Fruit fly (Drosophila melanogaster) whole organism, wandering third instar larva: ENCODE results near the gene CG18265.

ENCODE experiments used
- Abd-B ChIP-seq: fragments of >200 bp; optimal IDR thresholded peaks from 2 replicates; lab custom pipeline; 2017; ENCODE audit warnings: missing biosample characterization, missing genetic modification characterization
- Dfd ChIP-seq: fragments of >200 bp; optimal IDR thresholded peaks from 2 replicates; lab custom pipeline; 2017; ENCODE audit warnings: missing biosample characterization, missing genetic modification characterization
- Hr78 ChIP-seq: fragments of >200 bp; optimal IDR thresholded peaks from 2 replicates; lab custom pipeline; 2017; ENCODE audit warnings: missing biosample characterization, missing genetic modification characterization
- OdsH ChIP-seq: fragments of 200-800 bp; sonication (Bioruptor generic); optimal IDR thresholded peaks from 2 replicates; lab custom pipeline; 2016; ENCODE audit warnings: missing biosample characterization, mild to moderate bottlenecking, missing genetic modification characterization
- Rel ChIP-seq, 2 experiments: fragments of 200-800 bp; sonication (Bioruptor generic) in 1 of 2; optimal IDR thresholded peaks; 2 replicates in 1 of 2; 3 replicates in 1 of 2; lab custom pipeline; 2016 to 2019; ENCODE audit warnings: mild to moderate bottlenecking in 2 of 2, missing biosample characterization in 2 of 2, missing genetic modification characterization in 2 of 2, moderate library complexity in 1 of 2
- dl ChIP-seq, 2 experiments: fragments of 175-275, 200-275 bp in 1 of 2; fragments of 200-275 bp in 1 of 2; sonication (Bioruptor generic); optimal IDR thresholded peaks; lab custom pipeline; 2018; ENCODE audit warnings: mild to moderate bottlenecking in 2 of 2, missing biosample characterization in 2 of 2, missing genetic modification characterization in 2 of 2, moderate library complexity in 2 of 2; ENCODE audit not compliant: partially characterized antibody in 2 of 2, insufficient read depth in 1 of 2
- dmrt93B ChIP-seq: fragments of 200-800 bp; sonication (Bioruptor generic); optimal IDR thresholded peaks from 2 replicates; lab custom pipeline; 2018; ENCODE audit warnings: missing biosample characterization, mild to moderate bottlenecking, missing genetic modification characterization
- fru ChIP-seq: fragments of 200-800 bp; sonication (Bioruptor generic); optimal IDR thresholded peaks from 3 replicates; lab custom pipeline; 2016; ENCODE audit warnings: missing biosample characterization, mild to moderate bottlenecking, missing genetic modification characterization
- h ChIP-seq: fragments of 200-800 bp; sonication (Bioruptor generic); optimal IDR thresholded peaks from 3 replicates; lab custom pipeline; 2016; ENCODE audit warnings: missing biosample characterization, mild to moderate bottlenecking, missing genetic modification characterization
- lola ChIP-seq: fragments of >200 bp; optimal IDR thresholded peaks from 2 replicates; lab custom pipeline; 2017; ENCODE audit warnings: missing biosample characterization, missing genetic modification characterization
- psq ChIP-seq: fragments of 200-800 bp; sonication (Bioruptor generic); optimal IDR thresholded peaks from 3 replicates; lab custom pipeline; 2017; ENCODE audit warnings: missing biosample characterization, mild to moderate bottlenecking, missing genetic modification characterization, moderate library complexity
- rgr ChIP-seq: fragments of 200-800 bp; sonication (Bioruptor generic); optimal IDR thresholded peaks from 3 replicates; lab custom pipeline; 2016; ENCODE audit warnings: missing biosample characterization, mild to moderate bottlenecking, missing genetic modification characterization
- sage ChIP-seq: fragments of 200-800 bp; sonication (Bioruptor generic); optimal IDR thresholded peaks from 2 replicates; lab custom pipeline; 2016; ENCODE audit warnings: missing biosample characterization, mild to moderate bottlenecking, missing genetic modification characterization

DNA sequence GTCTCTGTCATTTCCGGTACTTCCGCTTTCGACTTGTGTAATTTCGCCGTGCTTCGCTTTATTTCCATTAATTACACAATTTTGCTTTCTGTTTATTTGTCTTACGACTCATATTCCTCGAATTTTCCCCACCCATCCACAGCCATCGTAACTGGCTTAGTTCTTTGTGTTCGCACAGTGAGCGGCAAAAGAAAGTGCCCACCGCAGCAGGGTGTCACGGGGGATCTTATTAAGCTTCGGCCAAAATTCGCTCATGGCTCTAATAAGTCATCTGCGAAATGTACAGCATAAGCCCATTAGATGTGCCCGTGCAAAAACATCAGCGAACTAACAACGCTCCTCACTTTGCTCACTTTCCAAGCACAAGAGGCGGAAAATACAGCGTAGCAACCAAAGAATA lies 36.8 kb upstream of the CG18265 start:
- TF ChIP-seq OdsH (GFP tag; lab: Kevin White, UChicago) (no peak), Rel (GFP tag; optimal IDR thresholded peaks at IDR 0.05; lab: Kevin White, UChicago) (no peak), Rel (tag; optimal IDR thresholded peaks at IDR 0.05; lab: Kevin White, UChicago) (no peak), dmrt93B (GFP tag; lab: Kevin White, UChicago) (no peak), lola (GFP tag; lab: Kevin White, UChicago) (no peak), Dfd (GFP tag; lab: Kevin White, UChicago) (no peak), Hr78 (GFP tag; lab: Kevin White, UChicago) (no peak), dl (GFP tag; optimal IDR thresholded peaks at IDR 0.05; lab: Kevin White, UChicago; ENCODE audit: insufficient read depth in 1 of 2, partially characterized antibody in 2 of 2) (no peak), Abd-B (GFP tag; lab: Kevin White, UChicago) (no peak), psq (no peak), h (no peak), fru (GFP tag; lab: Kevin White, UChicago) (no peak), sage (GFP tag; lab: Kevin White, UChicago) (no peak), rgr (GFP tag; lab: Kevin White, UChicago) (no peak)
